Worm (Caenorhabditis elegans): ENCODE results near the gene egl-9.

The egl-9 gene

ce11 chrV:10476864-10477443, 8.6 kb downstream of the egl-9 start:
- peak; percentile 65 for TF ChIP-seq nhr-129 (tag; optimal IDR thresholded peaks at IDR 0.05)
- no peak for TF ChIP-seq nhr-10 (tag; optimal IDR thresholded peaks at IDR 0.05)
- peak; percentile 23 for TF ChIP-seq C34F6.9 (tag; optimal IDR thresholded peaks at IDR 0.05)
- no peak for TF ChIP-seq egl-27 (tag; optimal IDR thresholded peaks at IDR 0.05)
- TF ChIP-seq crh-2 (tag; optimal IDR thresholded peaks at IDR 0.05) = no peak
- no peak for TF ChIP-seq nhr-11 (tag; optimal IDR thresholded peaks at IDR 0.05)
- TF ChIP-seq unc-55 (GFP tag; optimal IDR thresholded peaks at IDR 0.05) = no peak
- peak; percentile 50 for TF ChIP-seq Y55F3AM.14 (GFP tag; optimal IDR thresholded peaks at IDR 0.05)
- TF ChIP-seq mdl-1 (tag; optimal IDR thresholded peaks at IDR 0.05) = no peak
- TF ChIP-seq ceh-16 (tag; optimal IDR thresholded peaks at IDR 0.05) = no peak
- TF ChIP-seq lin-13 (GFP tag; optimal IDR thresholded peaks at IDR 0.05) = no peak
- TF ChIP-seq ztf-4 (tag; optimal IDR thresholded peaks at IDR 0.05) = no peak
- TF ChIP-seq ama-1 (optimal IDR thresholded peaks at IDR 0.05) = peak; percentile 87
- no peak for TF ChIP-seq aly-2 (tag; optimal IDR thresholded peaks at IDR 0.05)
- TF ChIP-seq blmp-1 (tag; optimal IDR thresholded peaks at IDR 0.05; ENCODE audit: insufficient read depth) = no peak
- peak in 1 of 2 experiments; percentile 4 for TF ChIP-seq lsy-2 (tag; optimal IDR thresholded peaks at IDR 0.05)
- TF ChIP-seq nhr-25 (tag; optimal IDR thresholded peaks at IDR 0.05) = peak; percentile 12
- TF ChIP-seq zag-1 (tag; optimal IDR thresholded peaks at IDR 0.05) = no peak
- TF ChIP-seq snpc-4 (tag; optimal IDR thresholded peaks at IDR 0.05) = no peak

ce11 chrV:10478097-10478828, 9.9 kb downstream of the egl-9 start, which contains the start of the genes crp-1 and Y32F6B.9:
Gene crp-1 (plus strand): TSS chrV:10478564.
Gene Y32F6B.9 (plus strand): TSS chrV:10478699.
- TF ChIP-seq nhr-10 (tag; optimal IDR thresholded peaks at IDR 0.05) (no peak), Y55F3AM.14 (GFP tag; optimal IDR thresholded peaks at IDR 0.05) (peak; percentile 32), fos-1 (tag; optimal IDR thresholded peaks at IDR 0.05) (peak; percentile 58), ama-1 (optimal IDR thresholded peaks at IDR 0.05) (no peak)

ce11 chrV:10483995-10484394, 15.7 kb downstream of the egl-9 start:
- TF ChIP-seq alr-1 (tag; optimal IDR thresholded peaks at IDR 0.05) (no peak), unc-62 (GFP tag; optimal IDR thresholded peaks at IDR 0.05) (no peak), mab-5 (tag; optimal IDR thresholded peaks at IDR 0.05) (no peak), dmd-4 (tag; optimal IDR thresholded peaks at IDR 0.05) (no peak), elt-3 (tag; optimal IDR thresholded peaks at IDR 0.05) (no peak), elt-1 (tag; optimal IDR thresholded peaks at IDR 0.05) (no peak), nhr-10 (tag; optimal IDR thresholded peaks at IDR 0.05) (no peak), fos-1 (tag; optimal IDR thresholded peaks at IDR 0.05) (peak; percentile 59), C34F6.9 (tag; optimal IDR thresholded peaks at IDR 0.05) (no peak), R02D3.7 (tag; optimal IDR thresholded peaks at IDR 0.05) (no peak), sma-9 (GFP tag; optimal IDR thresholded peaks at IDR 0.05) (peak; percentile 34), sma-9 (tag; optimal IDR thresholded peaks at IDR 0.05) (no peak), crh-2 (tag; optimal IDR thresholded peaks at IDR 0.05) (no peak), nhr-21 (tag; optimal IDR thresholded peaks at IDR 0.05) (no peak), snpc-4 (tag; optimal IDR thresholded peaks at IDR 0.05) (no peak), mbf-1 (tag; optimal IDR thresholded peaks at IDR 0.05) (no peak), lsy-2 (tag; optimal IDR thresholded peaks at IDR 0.05) (no peak)

ce11 chrV:10484640-10485039, 16.3 kb downstream of the egl-9 start, which contains the start of gene Y32F6B.1:
Gene Y32F6B.1 (minus strand): TSS chrV:10484740.
- TF ChIP-seq unc-39 (tag; optimal IDR thresholded peaks at IDR 0.05) = no peak
- no peak for TF ChIP-seq sma-3 (GFP tag; optimal IDR thresholded peaks at IDR 0.05)
- TF ChIP-seq alr-1 (tag; optimal IDR thresholded peaks at IDR 0.05) = no peak
- no peak for TF ChIP-seq unc-62 (GFP tag; optimal IDR thresholded peaks at IDR 0.05)
- TF ChIP-seq elt-1 (tag; optimal IDR thresholded peaks at IDR 0.05) = no peak
- no peak for TF ChIP-seq nhr-10 (tag; optimal IDR thresholded peaks at IDR 0.05)
- no peak for TF ChIP-seq ztf-1 (GFP tag; conservative IDR thresholded peaks at IDR 0.05)
- no peak for TF ChIP-seq ztf-11 (tag; optimal IDR thresholded peaks at IDR 0.05)
- no peak for TF ChIP-seq elt-3 (tag; optimal IDR thresholded peaks at IDR 0.05)
- TF ChIP-seq ceh-16 (tag; optimal IDR thresholded peaks at IDR 0.05) = no peak
- no peak for TF ChIP-seq nhr-77 (tag; optimal IDR thresholded peaks at IDR 0.05)
- no peak for TF ChIP-seq zag-1 (tag; optimal IDR thresholded peaks at IDR 0.05)
- no peak for TF ChIP-seq Y55F3AM.14 (GFP tag; optimal IDR thresholded peaks at IDR 0.05)
- no peak for TF ChIP-seq snpc-4 (tag; optimal IDR thresholded peaks at IDR 0.05)
- TF ChIP-seq blmp-1 (tag; optimal IDR thresholded peaks at IDR 0.05; ENCODE audit: insufficient read depth) = no peak
- no peak for TF ChIP-seq ztf-4 (tag; optimal IDR thresholded peaks at IDR 0.05)
